Fruit fly (Drosophila melanogaster) whole organism, adult: Measurements from ENCODE around the gene Lerp.

Experiments used
- CG12768 ChIP-seq: fragments of 200-800 bp; sonication (Bioruptor generic); optimal IDR thresholded peaks from 2 replicates; lab custom pipeline; 2017; ENCODE audit warnings: missing biosample characterization, missing genetic modification characterization, mild to moderate bottlenecking, moderate library complexity, missing genetic modification reagents
- CG14711 ChIP-seq: fragments of 200-800 bp; sonication (Bioruptor generic); optimal IDR thresholded peaks from 2 replicates; lab custom pipeline; 2018; ENCODE audit warnings: missing biosample characterization, mild to moderate bottlenecking, missing genetic modification characterization, moderate library complexity
- CG1620 ChIP-seq: fragments of 200-800 bp; sonication (Bioruptor generic); optimal IDR thresholded peaks from 2 replicates; lab custom pipeline; 2016; ENCODE audit warnings: missing biosample characterization, missing genetic modification characterization
- CG33017 ChIP-seq: fragments of 200-800 bp; sonication (Bioruptor generic); optimal IDR thresholded peaks from 2 replicates; lab custom pipeline; 2018; ENCODE audit warnings: missing biosample characterization, mild to moderate bottlenecking, missing genetic modification characterization, moderate library complexity
- CG5204 ChIP-seq: fragments of 200-800 bp; sonication (Bioruptor generic); optimal IDR thresholded peaks from 2 replicates; lab custom pipeline; 2016; ENCODE audit warnings: missing biosample characterization, missing genetic modification characterization
- CG7045 ChIP-seq: fragments of 200-800 bp; sonication (Bioruptor generic); optimal IDR thresholded peaks from 2 replicates; lab custom pipeline; 2017; ENCODE audit warnings: missing biosample characterization, mild to moderate bottlenecking, missing genetic modification characterization
- CG7101 ChIP-seq: fragments of 200-800 bp; sonication (Bioruptor generic); optimal IDR thresholded peaks from 2 replicates; lab custom pipeline; 2018; ENCODE audit warnings: missing biosample characterization, mild to moderate bottlenecking, missing genetic modification characterization, moderate library complexity
- Clk ChIP-seq: fragments of 200-800 bp; sonication (Bioruptor generic); optimal IDR thresholded peaks from 2 replicates; lab custom pipeline; 2017; ENCODE audit warnings: missing biosample characterization, missing genetic modification characterization
- Crg-1 ChIP-seq: fragments of 200-800 bp; sonication (Bioruptor generic); optimal IDR thresholded peaks from 2 replicates; lab custom pipeline; 2016; ENCODE audit warnings: missing biosample characterization, missing genetic modification characterization
- bab1 ChIP-seq: fragments of 200-800 bp; sonication (Bioruptor generic); optimal IDR thresholded peaks from 3 replicates; lab custom pipeline; 2019; ENCODE audit warnings: missing biosample characterization, mild to moderate bottlenecking, missing genetic modification characterization, moderate library complexity
- cnc ChIP-seq, 2 experiments: fragments of >200 bp; optimal IDR thresholded peaks; 2 replicates each; lab custom pipeline; 2017
- kay ChIP-seq: fragments of 200-800 bp; sonication (Bioruptor generic); peaks from one replicate; lab custom pipeline; 2016; ENCODE audit warnings: missing biosample characterization, missing genetic modification characterization, borderline replicate concordance
- ovo ChIP-seq: fragments of 200-800 bp; sonication (Bioruptor generic); optimal IDR thresholded peaks from 2 replicates; lab custom pipeline; 2016; ENCODE audit warnings: missing biosample characterization, missing genetic modification characterization
- tj ChIP-seq: fragments of 200-800 bp; sonication (Bioruptor generic); optimal IDR thresholded peaks from 3 replicates; lab custom pipeline; 2017; ENCODE audit warnings: missing biosample characterization, mild to moderate bottlenecking, missing genetic modification characterization, moderate library complexity

dm6 chr3R:26888086-26888724 is 25.3 kb upstream of the Lerp start:
- TF ChIP-seq CG12768 (GFP tag; lab: Kevin White, UChicago): no peak
- no peak for TF ChIP-seq Clk (GFP tag; lab: Kevin White, UChicago)
- no peak for TF ChIP-seq CG33017
- TF ChIP-seq CG7045 (GFP tag; lab: Kevin White, UChicago): no peak
- no peak for TF ChIP-seq kay (GFP tag; lab: Kevin White, UChicago)
- no peak for TF ChIP-seq cnc (optimal IDR thresholded peaks at IDR 0.05; lab: Kevin White, UChicago)
- TF ChIP-seq CG7101 (tag; lab: Kevin White, UChicago): no peak
- no peak for TF ChIP-seq Crg-1 (GFP tag; lab: Kevin White, UChicago)
- TF ChIP-seq CG14711 (tag; lab: Kevin White, UChicago): no peak
- TF ChIP-seq tj (GFP tag; lab: Kevin White, UChicago): no peak
- no peak for TF ChIP-seq ovo (GFP tag; lab: Kevin White, UChicago)
- no peak for TF ChIP-seq CG5204 (GFP tag; lab: Kevin White, UChicago)
- TF ChIP-seq CG1620: no peak
- TF ChIP-seq bab1: no peak
